Fruit fly (Drosophila melanogaster): ENCODE results near the gene rgn.

rgn gene

dm6 chr3L:21348983-21349432 is 33.3 kb upstream of the rgn start, which contains the start of gene ebd2 (continued):
- TF ChIP-seq Hr39 (GFP tag; optimal IDR thresholded peaks at IDR 0.05) = no peak
- TF ChIP-seq CG9139 (GFP tag; optimal IDR thresholded peaks at IDR 0.05) = peak; percentile 13
- TF ChIP-seq CG1621 (tag; optimal IDR thresholded peaks at IDR 0.05) = peak; percentile 61
- no peak for TF ChIP-seq Ets96B (tag; optimal IDR thresholded peaks at IDR 0.05)
- TF ChIP-seq vri (GFP tag; optimal IDR thresholded peaks at IDR 0.05) = peak; percentile 76
- TF ChIP-seq eg (GFP tag; IDR thresholded peaks at IDR 0.05) = 0 out of 3 replicates have a peak, but pooled peaks have one; percentile 23

DNA sequence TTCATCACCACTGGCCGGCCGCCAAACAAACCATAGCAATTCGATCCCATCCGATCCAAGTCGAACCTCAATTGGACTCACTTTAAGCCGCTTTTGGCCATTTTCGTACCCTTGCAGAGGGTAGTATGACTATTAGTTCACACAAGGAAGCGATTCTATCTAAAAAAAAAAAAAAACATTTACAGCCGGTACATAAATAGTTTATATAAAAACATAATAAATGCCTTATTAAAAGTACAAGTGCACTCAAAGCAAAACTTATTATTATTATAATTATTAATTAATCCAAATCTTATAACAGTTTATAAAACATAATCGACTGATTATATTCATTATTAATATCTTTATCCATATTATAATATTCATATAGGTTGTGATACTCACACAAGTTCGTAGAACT is 25.9 kb upstream of the rgn start, which contains the start of gene CG12971:
Gene CG12971 (minus strand): TSS at position 101 of the 400 bp plus-strand sequence.
- no peak for TF ChIP-seq Hr4 (GFP tag; optimal IDR thresholded peaks at IDR 0.05)
- no peak for TF ChIP-seq CG6808 (GFP tag; optimal IDR thresholded peaks at IDR 0.05)
- no peak for TF ChIP-seq CG10631 (GFP tag; optimal IDR thresholded peaks at IDR 0.05)
- TF ChIP-seq net (GFP tag; optimal IDR thresholded peaks at IDR 0.05) = no peak

- TF ChIP-seq CG6808 (GFP tag; optimal IDR thresholded peaks at IDR 0.05) (no peak), Sox102F (GFP tag; optimal IDR thresholded peaks at IDR 0.05) (no peak), pdm3 (GFP tag; optimal IDR thresholded peaks at IDR 0.05) (no peak)
Measured at dm6 chr3L:21357383-21357782, 24.9 kb upstream of the rgn start, which contains the start of gene CG32437. CG32437 (plus strand) TSS chr3L:21357683.

DNA sequence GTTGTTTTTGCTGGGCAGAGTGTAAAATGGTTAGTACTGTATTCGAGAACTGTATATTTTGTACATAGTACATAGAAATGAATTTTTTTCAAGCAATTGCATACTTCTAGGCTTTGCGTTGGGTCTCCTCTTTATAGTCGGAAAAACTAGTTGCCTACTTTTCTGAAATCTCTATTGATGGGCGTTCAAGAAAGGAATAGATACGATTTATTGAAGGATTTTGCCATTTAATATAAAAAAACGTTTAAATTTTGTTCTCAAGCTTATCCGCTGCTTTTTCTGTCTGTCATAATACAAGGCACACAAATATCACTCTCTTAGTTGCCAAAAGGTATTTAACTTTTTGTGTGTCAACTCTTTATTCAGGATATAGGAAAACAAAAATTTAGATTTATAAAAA is 22.4 kb upstream of the rgn start, which contains the start of gene CG32440:
Gene CG32440 (plus strand): TSS at position 301 of the 400 bp plus-strand sequence.
- TF ChIP-seq CG11762 (GFP tag; optimal IDR thresholded peaks at IDR 0.05; ENCODE audit: insufficient read depth) (no peak), net (GFP tag; optimal IDR thresholded peaks at IDR 0.05) (no peak), cyc (GFP tag; optimal IDR thresholded peaks at IDR 0.05) (no peak), esn (GFP tag; optimal IDR thresholded peaks at IDR 0.05) (no peak), Eip78C (GFP tag) (no peak), CG3919 (GFP tag; optimal IDR thresholded peaks at IDR 0.05) (no peak), lz (GFP tag; optimal IDR thresholded peaks at IDR 0.05) (no peak), fkh (GFP tag; optimal IDR thresholded peaks at IDR 0.05) (no peak), fd59A (GFP tag; optimal IDR thresholded peaks at IDR 0.05) (no peak), CG8632 (GFP tag; optimal IDR thresholded peaks at IDR 0.05) (no peak), Ets21C (GFP tag; optimal IDR thresholded peaks at IDR 0.05) (no peak), svp (GFP tag) (no peak), CG7368 (GFP tag; optimal IDR thresholded peaks at IDR 0.05) (no peak), CG8319 (GFP tag; optimal IDR thresholded peaks at IDR 0.05) (no peak), dsx (GFP tag; optimal IDR thresholded peaks at IDR 0.05; ENCODE audit: poor library complexity, severe bottlenecking) (no peak), topi (GFP tag; optimal IDR thresholded peaks at IDR 0.05) (no peak), CG6854 (GFP tag; optimal IDR thresholded peaks at IDR 0.05) (no peak), CG3032 (tag; optimal IDR thresholded peaks at IDR 0.05) (no peak), CG10669 (GFP tag; optimal IDR thresholded peaks at IDR 0.05) (no peak)

DNA sequence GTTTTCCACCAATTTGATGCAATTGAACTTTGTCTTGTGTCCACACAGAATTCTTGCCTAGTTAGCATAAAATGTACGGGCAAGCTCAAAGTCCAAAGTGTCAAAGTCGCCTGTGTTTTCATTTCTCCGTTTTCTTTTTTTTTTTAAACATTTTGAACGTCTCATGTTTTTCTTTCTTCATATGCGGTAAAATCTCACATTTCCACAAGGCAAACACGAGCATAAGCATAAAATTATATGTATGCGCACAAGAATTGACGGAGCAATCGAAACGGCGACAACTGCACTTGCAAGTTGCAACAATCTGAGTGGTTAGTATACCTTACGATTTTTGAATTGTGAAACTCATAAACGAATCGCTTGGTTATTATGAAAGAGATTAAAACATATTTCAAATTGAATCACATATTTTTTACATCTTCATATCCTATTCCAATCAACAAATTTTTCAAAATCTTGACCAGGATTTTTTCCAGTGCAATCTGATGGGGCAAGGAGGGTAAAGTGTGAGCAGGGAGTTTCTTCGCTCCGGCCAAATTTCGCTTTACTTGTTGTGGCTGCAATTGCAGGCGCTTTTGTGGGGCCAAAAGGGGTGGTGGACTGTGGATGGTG is 18.3 kb upstream of the rgn start:
- no peak for TF ChIP-seq CG8632 (GFP tag; optimal IDR thresholded peaks at IDR 0.05)
- TF ChIP-seq CG8319 (GFP tag; optimal IDR thresholded peaks at IDR 0.05) = no peak
- TF ChIP-seq CG10669 (GFP tag; optimal IDR thresholded peaks at IDR 0.05) = peak; percentile 6
- TF ChIP-seq fkh (GFP tag; optimal IDR thresholded peaks at IDR 0.05) = no peak
- peak; percentile 71; the same call in 1 of the 2 replicates for TF ChIP-seq CG11294 (GFP tag; IDR thresholded peaks at IDR 0.05)
- TF ChIP-seq CG6792 (GFP tag; optimal IDR thresholded peaks at IDR 0.05) = no peak
- TF ChIP-seq Sox14 (GFP tag; optimal IDR thresholded peaks at IDR 0.05) = no peak
- no peak for TF ChIP-seq dsx (GFP tag; optimal IDR thresholded peaks at IDR 0.05; ENCODE audit: poor library complexity, severe bottlenecking)
- TF ChIP-seq Ets21C (GFP tag; optimal IDR thresholded peaks at IDR 0.05) = no peak
- no peak for TF ChIP-seq CG7368 (GFP tag; optimal IDR thresholded peaks at IDR 0.05)
- no peak for TF ChIP-seq CG1621 (tag; optimal IDR thresholded peaks at IDR 0.05)
- TF ChIP-seq CG8119 (GFP tag; IDR thresholded peaks at IDR 0.05) = no peak
- TF ChIP-seq CG3032 (tag; optimal IDR thresholded peaks at IDR 0.05) = no peak
- no peak for TF ChIP-seq CG11762 (GFP tag; optimal IDR thresholded peaks at IDR 0.05; ENCODE audit: insufficient read depth)
- peak; percentile 12 for TF ChIP-seq net (GFP tag; optimal IDR thresholded peaks at IDR 0.05)
- TF ChIP-seq dac (GFP tag; optimal IDR thresholded peaks at IDR 0.05) = no peak
- TF ChIP-seq cyc (GFP tag; optimal IDR thresholded peaks at IDR 0.05) = no peak
- TF ChIP-seq CG31627 (GFP tag; optimal IDR thresholded peaks at IDR 0.05) = no peak
- TF ChIP-seq ss (GFP tag; optimal IDR thresholded peaks at IDR 0.05) = no peak
- TF ChIP-seq topi (GFP tag; optimal IDR thresholded peaks at IDR 0.05) = no peak
- TF ChIP-seq CG9139 (GFP tag; optimal IDR thresholded peaks at IDR 0.05) = no peak
- TF ChIP-seq Met (GFP tag; optimal IDR thresholded peaks at IDR 0.05) = no peak
- peak; percentile 35 for TF ChIP-seq CG6276 (GFP tag; optimal IDR thresholded peaks at IDR 0.05)
- no peak for TF ChIP-seq CG15336 (GFP tag; IDR thresholded peaks at IDR 0.05)
- peak; percentile 70 for TF ChIP-seq Hr4 (GFP tag; optimal IDR thresholded peaks at IDR 0.05)
- TF ChIP-seq fd85E (GFP tag; optimal IDR thresholded peaks at IDR 0.05) = no peak
- TF ChIP-seq esn (GFP tag; optimal IDR thresholded peaks at IDR 0.05) = no peak

All from whole organism, prepupa.